Fruit fly (Drosophila melanogaster): ENCODE measurements around the gene CG12288.

The CG12288 gene

DNA sequence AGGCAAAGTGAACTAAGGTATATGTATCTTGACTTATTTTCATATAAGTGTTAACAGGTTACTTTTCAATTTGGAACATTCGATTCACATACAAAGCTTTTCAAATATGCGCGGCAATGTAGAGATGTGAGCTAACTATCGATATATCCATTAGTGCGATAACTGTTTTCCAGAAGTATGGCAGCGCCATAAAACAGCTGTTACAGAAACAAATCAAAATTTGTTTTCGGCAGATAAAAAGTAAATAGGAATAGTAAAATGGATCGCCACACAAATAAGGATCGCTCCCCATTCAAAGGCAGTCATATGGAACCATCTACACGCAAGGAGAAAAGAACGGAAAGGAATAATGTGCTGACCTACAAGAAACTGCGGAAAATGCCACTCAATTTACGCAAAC lies 22.7 kb downstream of the CG12288 start, which contains the start of the genes CG32832, CG31743 and CG34313 (continued):
- TF ChIP-seq Side (GFP tag; optimal IDR thresholded peaks at IDR 0.05) (no peak), zfh2 (GFP tag; optimal IDR thresholded peaks at IDR 0.05) (no peak), YL-1 (GFP tag; optimal IDR thresholded peaks at IDR 0.05) (peak; percentile 12), pb (GFP tag; optimal IDR thresholded peaks at IDR 0.05) (no peak), Sox100B (GFP tag; optimal IDR thresholded peaks at IDR 0.05) (no peak), Fer2 (tag; optimal IDR thresholded peaks at IDR 0.05) (no peak), slp2 (GFP tag; optimal IDR thresholded peaks at IDR 0.05) (no peak), CG2875 (GFP tag; optimal IDR thresholded peaks at IDR 0.05) (no peak), CG15073 (GFP tag; optimal IDR thresholded peaks at IDR 0.05) (no peak), CG4404 (GFP tag; IDR thresholded peaks at IDR 0.05) (no peak), Poxn (GFP tag; IDR thresholded peaks at IDR 0.05) (no peak), GATAe (GFP tag; conservative IDR thresholded peaks at IDR 0.05) (no peak), ERR (GFP tag; optimal IDR thresholded peaks at IDR 0.05) (no peak), MESR4 (GFP tag; optimal IDR thresholded peaks at IDR 0.05) (peak; percentile 38), CG6765 (GFP tag; optimal IDR thresholded peaks at IDR 0.05) (no peak), Blimp-1 (GFP tag; optimal IDR thresholded peaks at IDR 0.05) (no peak), mirr (GFP tag; optimal IDR thresholded peaks at IDR 0.05) (no peak), dmrt99B (tag; optimal IDR thresholded peaks at IDR 0.05) (no peak), CG5245 (GFP tag; optimal IDR thresholded peaks at IDR 0.05) (no peak), CG12942 (GFP tag; optimal IDR thresholded peaks at IDR 0.05) (no peak), slbo (GFP tag; IDR thresholded peaks at IDR 0.05) (no peak), CG14965 (GFP tag; optimal IDR thresholded peaks at IDR 0.05; ENCODE audit: borderline replicate concordance) (no peak), CG7556 (GFP tag; optimal IDR thresholded peaks at IDR 0.05) (no peak), E2f2 (GFP tag; IDR thresholded peaks at IDR 0.05) (peak; percentile 98), exex (tag; optimal IDR thresholded peaks at IDR 0.05) (peak; percentile 20), Vsx1 (GFP tag; optimal IDR thresholded peaks at IDR 0.05) (no peak), odd (GFP tag; optimal IDR thresholded peaks at IDR 0.05) (no peak), CG3847 (GFP tag; IDR thresholded peaks at IDR 0.05) (peak; percentile 34; the same call in 1 of the 2 replicates), bcd (GFP tag; optimal IDR thresholded peaks at IDR 0.05) (no peak), CG9215 (GFP tag; IDR thresholded peaks at IDR 0.05) (no peak), Taf1 (GFP tag; IDR thresholded peaks at IDR 0.05) (no peak), Rx (GFP tag; IDR thresholded peaks at IDR 0.05) (no peak), CG11723 (GFP tag; optimal IDR thresholded peaks at IDR 0.05) (no peak), CG14667 (GFP tag; IDR thresholded peaks at IDR 0.05) (no peak), gt (GFP tag; IDR thresholded peaks at IDR 0.05) (no peak), bab2 (GFP tag; optimal IDR thresholded peaks at IDR 0.05) (no peak), trem (tag; optimal IDR thresholded peaks at IDR 0.05) (peak; percentile 93), H15 (GFP tag; IDR thresholded peaks at IDR 0.05) (no peak), Pdp1 (GFP tag; optimal IDR thresholded peaks at IDR 0.05) (peak in 1 of 2 experiments; percentile 30), otp (GFP tag; IDR thresholded peaks at IDR 0.05) (no peak), CG11456 (GFP tag; IDR thresholded peaks at IDR 0.05) (no peak), Elba2 (GFP tag; optimal IDR thresholded peaks at IDR 0.05) (no peak), Fer3 (tag; optimal IDR thresholded peaks at IDR 0.05) (no peak), ftz-f1 (GFP tag; optimal IDR thresholded peaks at IDR 0.05) (no peak), C15 (GFP tag; IDR thresholded peaks at IDR 0.05) (no peak), Dip2 (GFP tag; IDR thresholded peaks at IDR 0.05) (no peak), CG8281 (tag; optimal IDR thresholded peaks at IDR 0.05) (no peak), CG16813 (GFP tag; IDR thresholded peaks at IDR 0.05; ENCODE audit: partially characterized antibody) (peak; percentile 74), PHDP (tag; optimal IDR thresholded peaks at IDR 0.05) (no peak), ranshi (GFP tag; IDR thresholded peaks at IDR 0.05) (no peak), CG15479 (GFP tag; optimal IDR thresholded peaks at IDR 0.05) (no peak), CG30431 (GFP tag; optimal IDR thresholded peaks at IDR 0.05) (no peak)

Data from whole organism, embryonic.